Fruit fly (Drosophila melanogaster) whole organism, wandering third instar larva: Measurements from ENCODE around the gene CtIP.

Experiments
- Dif ChIP-seq: fragments of 200-275, 200-300 bp; sonication (Bioruptor generic); optimal IDR thresholded peaks from 2 replicates; lab custom pipeline; 2018; ENCODE audit warnings: missing biosample characterization, missing genetic modification characterization; ENCODE audit not compliant: partially characterized antibody
- GATAd ChIP-seq: sonication (Bioruptor generic); optimal IDR thresholded peaks from 2 replicates; lab custom pipeline; 2016; ENCODE audit warnings: missing biosample characterization, missing genetic modification characterization
- HLH106 ChIP-seq: fragments of 200-800 bp; optimal IDR thresholded peaks from 3 replicates; lab custom pipeline; 2019; ENCODE audit warnings: missing biosample characterization, mild to moderate bottlenecking, missing genetic modification characterization, moderate library complexity
- Hnf4 ChIP-seq: fragments of 200-800 bp; sonication (Bioruptor generic); optimal IDR thresholded peaks from 2 replicates; lab custom pipeline; 2016; ENCODE audit warnings: missing biosample characterization, mild to moderate bottlenecking, missing genetic modification characterization
- Hr78 ChIP-seq: fragments of >200 bp; optimal IDR thresholded peaks from 2 replicates; lab custom pipeline; 2017; ENCODE audit warnings: missing biosample characterization, missing genetic modification characterization
- Hr83 ChIP-seq: fragments of 200-300 bp; sonication (Bioruptor generic); optimal IDR thresholded peaks from 2 replicates; lab custom pipeline; 2016; ENCODE audit warnings: missing biosample characterization, mild to moderate bottlenecking, missing genetic modification characterization, moderate library complexity; ENCODE audit not compliant: poor library complexity, severe bottlenecking
- Mio ChIP-seq: sonication (Bioruptor generic); optimal IDR thresholded peaks from 2 replicates; lab custom pipeline; 2016; ENCODE audit warnings: missing biosample characterization, missing genetic modification characterization
- Myc ChIP-seq: fragments of >200 bp; optimal IDR thresholded peaks from 2 replicates; lab custom pipeline; 2017
- N ChIP-seq: fragments of >200 bp; optimal IDR thresholded peaks from 2 replicates; lab custom pipeline; 2018; ENCODE audit warnings: missing biosample characterization, missing external identifiers, missing genetic modification characterization
- Rel ChIP-seq, 2 experiments: fragments of 200-800 bp; sonication (Bioruptor generic) in 1 of 2; optimal IDR thresholded peaks; 2 replicates in 1 of 2; 3 replicates in 1 of 2; lab custom pipeline; 2016 to 2019; ENCODE audit warnings: mild to moderate bottlenecking in 2 of 2, missing biosample characterization in 2 of 2, missing genetic modification characterization in 2 of 2, moderate library complexity in 1 of 2
- Sp1 ChIP-seq: fragments of 200-800 bp; sonication (Bioruptor generic); optimal IDR thresholded peaks from 3 replicates; lab custom pipeline; 2019; ENCODE audit warnings: missing biosample characterization, mild to moderate bottlenecking, missing genetic modification characterization, moderate library complexity
- Vsx2 ChIP-seq: fragments of 200-300, 225-300 bp; sonication (Bioruptor generic); optimal IDR thresholded peaks from 2 replicates; lab custom pipeline; 2018; ENCODE audit warnings: missing biosample characterization, missing genetic modification characterization; ENCODE audit not compliant: partially characterized antibody
- br ChIP-seq: fragments of 200-800 bp; sonication (Bioruptor generic); optimal IDR thresholded peaks from 2 replicates; lab custom pipeline; 2016; ENCODE audit warnings: missing biosample characterization, missing genetic modification characterization
- brk ChIP-seq: fragments of 200-800 bp; sonication (Bioruptor generic); optimal IDR thresholded peaks from 2 replicates; lab custom pipeline; 2016; ENCODE audit warnings: missing biosample characterization, mild to moderate bottlenecking, missing genetic modification characterization
- dl ChIP-seq, 2 experiments: fragments of 175-275, 200-275 bp in 1 of 2; fragments of 200-275 bp in 1 of 2; sonication (Bioruptor generic); optimal IDR thresholded peaks; lab custom pipeline; 2018; ENCODE audit warnings: mild to moderate bottlenecking in 2 of 2, missing biosample characterization in 2 of 2, missing genetic modification characterization in 2 of 2, moderate library complexity in 2 of 2; ENCODE audit not compliant: partially characterized antibody in 2 of 2, insufficient read depth in 1 of 2
- dmrt93B ChIP-seq: fragments of 200-800 bp; sonication (Bioruptor generic); optimal IDR thresholded peaks from 2 replicates; lab custom pipeline; 2018; ENCODE audit warnings: missing biosample characterization, mild to moderate bottlenecking, missing genetic modification characterization
- ey ChIP-seq: fragments of 200-800 bp; sonication (Bioruptor generic); optimal IDR thresholded peaks from 2 replicates; lab custom pipeline; 2016; ENCODE audit warnings: missing biosample characterization, missing genetic modification characterization
- foxo ChIP-seq, 2 experiments: fragments of 200-800 bp; sonication (Bioruptor generic); optimal IDR thresholded peaks; 2 replicates in 1 of 2; 3 replicates in 1 of 2; lab custom pipeline; 2016 to 2017; ENCODE audit warnings: missing biosample characterization in 2 of 2, missing genetic modification characterization in 2 of 2
- fru ChIP-seq: fragments of 200-800 bp; sonication (Bioruptor generic); optimal IDR thresholded peaks from 3 replicates; lab custom pipeline; 2016; ENCODE audit warnings: missing biosample characterization, mild to moderate bottlenecking, missing genetic modification characterization
- h ChIP-seq: fragments of 200-800 bp; sonication (Bioruptor generic); optimal IDR thresholded peaks from 3 replicates; lab custom pipeline; 2016; ENCODE audit warnings: missing biosample characterization, mild to moderate bottlenecking, missing genetic modification characterization
- pan ChIP-seq: fragments of >200 bp; optimal IDR thresholded peaks from 2 replicates; lab custom pipeline; 2017
- psq ChIP-seq: fragments of 200-800 bp; sonication (Bioruptor generic); optimal IDR thresholded peaks from 3 replicates; lab custom pipeline; 2017; ENCODE audit warnings: missing biosample characterization, mild to moderate bottlenecking, missing genetic modification characterization, moderate library complexity
- rgr ChIP-seq: fragments of 200-800 bp; sonication (Bioruptor generic); optimal IDR thresholded peaks from 3 replicates; lab custom pipeline; 2016; ENCODE audit warnings: missing biosample characterization, mild to moderate bottlenecking, missing genetic modification characterization
- sage ChIP-seq: fragments of 200-800 bp; sonication (Bioruptor generic); optimal IDR thresholded peaks from 2 replicates; lab custom pipeline; 2016; ENCODE audit warnings: missing biosample characterization, mild to moderate bottlenecking, missing genetic modification characterization
- sv ChIP-seq: fragments of 200-800 bp; sonication (Bioruptor generic); optimal IDR thresholded peaks from 3 replicates; lab custom pipeline; 2016; ENCODE audit warnings: missing biosample characterization, missing genetic modification characterization
- tai ChIP-seq: sonication (Bioruptor generic); optimal IDR thresholded peaks from 2 replicates; lab custom pipeline; 2016; ENCODE audit warnings: missing biosample characterization, missing genetic modification characterization
- woc ChIP-seq: sonication (Bioruptor generic); optimal IDR thresholded peaks from 2 replicates; lab custom pipeline; 2016; ENCODE audit warnings: missing biosample characterization, mild to moderate bottlenecking, missing genetic modification characterization

Gene CtIP

DNA sequence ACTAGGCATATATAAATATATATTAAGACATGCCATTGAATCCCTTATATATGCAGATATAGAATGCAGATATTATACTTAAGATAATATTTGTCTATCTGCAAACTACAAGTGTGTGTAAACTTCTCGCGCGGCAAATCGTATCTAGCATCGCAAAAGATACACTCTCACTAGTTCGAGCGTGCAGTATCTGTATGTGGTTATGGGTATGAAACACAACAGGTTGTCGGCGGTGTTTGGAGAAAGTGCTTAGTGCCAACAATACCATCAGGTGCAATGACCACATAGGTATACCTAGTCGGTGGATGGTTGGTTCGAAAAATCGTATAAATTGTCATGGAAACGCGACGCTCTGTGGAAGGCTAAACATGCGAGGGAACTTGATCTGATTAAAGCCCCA is 31.5 kb upstream of the CtIP start:
- TF ChIP-seq dmrt93B (GFP tag; lab: Kevin White, UChicago) (no peak), HLH106 (no peak), Dif (GFP tag; lab: Kevin White, UChicago) (no peak), pan (lab: Kevin White, UChicago) (no peak)

DNA sequence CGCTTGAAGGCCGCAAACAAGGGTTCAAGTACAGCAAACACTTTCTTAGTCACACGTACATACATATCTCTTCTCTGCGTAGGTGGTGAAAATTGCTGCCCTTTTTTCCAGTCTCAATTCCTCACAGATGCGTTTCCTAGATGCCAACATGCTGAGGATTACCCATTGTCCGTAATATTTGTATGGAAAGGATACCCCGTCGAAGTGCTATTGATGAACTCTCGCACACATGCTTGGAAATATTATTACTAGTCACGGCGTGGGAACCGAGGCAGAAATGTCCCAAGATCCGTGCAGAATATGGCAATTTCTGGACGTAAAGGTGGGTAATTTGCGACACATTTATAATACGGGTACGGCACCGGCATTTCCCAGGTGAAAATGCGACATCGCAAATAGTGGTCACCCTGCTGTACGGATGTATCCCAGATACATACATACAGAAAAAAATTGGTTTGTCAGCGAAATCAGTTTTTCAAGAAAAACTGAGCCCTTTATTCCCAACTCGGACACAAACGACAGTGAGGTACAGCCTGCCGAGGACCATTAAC is 30.6 kb upstream of the CtIP start:
- TF ChIP-seq pan (lab: Kevin White, UChicago) (no peak), Mio (no peak), Sp1 (GFP tag; lab: Kevin White, UChicago) (no peak), sv (GFP tag; lab: Kevin White, UChicago) (no peak), Myc (lab: Kevin White, UChicago) (no peak), Rel (GFP tag; optimal IDR thresholded peaks at IDR 0.05; lab: Kevin White, UChicago) (no peak), Rel (tag; optimal IDR thresholded peaks at IDR 0.05; lab: Kevin White, UChicago) (no peak), psq (GFP tag; lab: Kevin White, UChicago) (no peak), tai (GFP tag; lab: Kevin White, UChicago) (no peak), br (GFP tag; lab: Kevin White, UChicago) (no peak), dl (GFP tag; optimal IDR thresholded peaks at IDR 0.05; lab: Kevin White, UChicago; ENCODE audit: insufficient read depth in 1 of 2, partially characterized antibody in 2 of 2) (no peak), woc (GFP tag; lab: Kevin White, UChicago) (no peak), sage (GFP tag; lab: Kevin White, UChicago) (no peak)

DNA sequence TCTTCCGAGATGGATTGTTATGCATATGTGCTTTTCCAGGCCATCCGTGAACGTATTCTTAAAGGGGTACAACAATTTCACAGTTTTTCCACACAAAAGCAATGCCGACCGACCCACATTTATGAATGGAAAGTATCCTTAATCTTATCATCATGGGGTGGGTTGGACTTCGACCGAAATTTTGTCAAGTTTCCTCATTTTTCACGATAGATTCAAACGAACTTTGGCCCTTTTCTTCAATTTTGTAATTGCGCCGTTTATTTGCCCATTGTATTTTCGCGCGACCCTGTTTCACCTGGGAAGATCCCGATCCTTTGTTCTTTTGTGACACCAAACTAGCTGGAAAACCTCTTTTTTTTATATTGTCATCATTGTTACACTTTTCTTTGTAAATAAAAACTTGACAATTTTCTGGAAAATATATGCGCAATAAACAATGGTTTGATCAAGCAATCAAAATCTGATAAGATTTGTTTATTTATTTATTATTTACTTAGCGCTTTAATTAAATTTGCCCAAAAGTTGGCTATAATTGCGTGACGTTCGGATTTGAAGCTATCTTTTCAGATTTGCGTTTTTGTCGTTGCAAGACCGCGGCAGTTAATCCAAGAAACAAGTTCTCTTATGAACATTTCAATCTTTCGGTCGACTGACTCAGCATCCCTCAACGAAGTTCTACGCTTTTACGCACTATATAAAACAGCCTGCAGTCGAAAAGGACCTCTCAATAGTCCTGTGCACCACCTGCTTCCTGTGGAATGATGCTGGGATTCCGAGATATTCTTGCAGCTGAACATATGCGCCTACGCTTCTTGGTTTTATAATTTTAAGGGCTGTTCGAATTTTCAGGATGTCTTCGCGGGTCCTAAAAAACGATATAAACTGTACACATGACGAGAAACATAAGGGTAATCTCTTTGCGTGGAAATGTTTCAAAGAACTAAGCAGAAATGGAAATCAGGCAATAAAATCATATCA is 29.8 kb upstream of the CtIP start:
- TF ChIP-seq Mio (no peak), Hr78 (GFP tag; lab: Kevin White, UChicago) (no peak), br (GFP tag; lab: Kevin White, UChicago) (no peak), Sp1 (GFP tag; lab: Kevin White, UChicago) (peak; percentile 14), h (GFP tag; lab: Kevin White, UChicago) (no peak), Myc (lab: Kevin White, UChicago) (peak; percentile 66), GATAd (no peak), sv (GFP tag; lab: Kevin White, UChicago) (no peak), N (GFP tag; lab: Kevin White, UChicago) (peak; percentile 64), HLH106 (no peak), Hr83 (GFP tag; lab: Kevin White, UChicago) (no peak), dmrt93B (GFP tag; lab: Kevin White, UChicago) (no peak), ey (GFP tag; lab: Kevin White, UChicago) (no peak)

- TF ChIP-seq dmrt93B (GFP tag; lab: Kevin White, UChicago), result no peak
- TF ChIP-seq rgr (GFP tag; lab: Kevin White, UChicago), result no peak
- no peak for TF ChIP-seq Hnf4
- TF ChIP-seq GATAd, result no peak
- TF ChIP-seq dl (GFP tag; optimal IDR thresholded peaks at IDR 0.05; lab: Kevin White, UChicago; ENCODE audit: insufficient read depth in 1 of 2, partially characterized antibody in 2 of 2), result no peak
- TF ChIP-seq Hr83 (GFP tag; lab: Kevin White, UChicago), result no peak
- no peak for TF ChIP-seq Mio
These were observed 25.7 kb upstream of the CtIP start, which contains the start of gene CG13248 for dm6 chr3L:20410345-20410744. Gene CG13248 (minus strand): TSS chr3L:20410566.

DNA sequence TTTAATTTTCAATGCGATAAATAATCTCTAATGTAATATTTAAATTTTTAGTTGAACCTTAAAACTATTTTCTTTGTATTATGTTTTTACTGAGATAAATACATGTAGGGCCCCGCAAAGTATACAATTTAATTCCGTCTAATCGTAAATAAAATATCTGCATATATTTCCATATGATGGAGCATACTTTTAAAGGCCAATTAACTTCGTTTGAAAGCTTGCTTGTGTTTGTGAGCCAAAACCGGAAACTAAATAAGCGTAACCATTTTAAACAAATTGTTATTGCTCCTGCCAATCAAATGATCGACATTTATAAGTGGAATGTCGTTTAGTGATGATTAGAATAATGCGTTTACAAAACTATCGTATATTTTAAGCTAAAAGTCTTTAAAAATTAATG is 25.3 kb upstream of the CtIP start:
- TF ChIP-seq foxo (GFP tag; optimal IDR thresholded peaks at IDR 0.05; lab: Kevin White, UChicago) (no peak), brk (GFP tag; lab: Kevin White, UChicago) (no peak), fru (GFP tag; lab: Kevin White, UChicago) (peak; percentile 2), Myc (lab: Kevin White, UChicago) (peak; percentile 27), Mio (no peak), N (GFP tag; lab: Kevin White, UChicago) (peak; percentile 11), rgr (GFP tag; lab: Kevin White, UChicago) (peak; percentile 7), Vsx2 (peak; percentile 93)
